Fruit fly (Drosophila melanogaster) whole organism, embryonic: ENCODE data around the gene CG6163.

Experiments
- B-H2 ChIP-seq: fragments of 200-800 bp; sonication (Bioruptor generic); optimal IDR thresholded peaks from 2 replicates; lab custom pipeline; 2018; ENCODE audit warnings: missing biosample characterization, mild to moderate bottlenecking, missing genetic modification characterization
- CG10321 ChIP-seq: fragments of 200-800 bp; sonication (Bioruptor generic); IDR thresholded peaks from 2 replicates; pipeline ENCODE4 v1.3.6; 2022; ENCODE audit warnings: missing biosample characterization, missing genetic modification characterization
- CG10366 ChIP-seq: fragments of 200-800 bp; sonication (Bioruptor generic); IDR thresholded peaks from 2 replicates; pipeline ENCODE4 v1.3.6; 2022; ENCODE audit warnings: missing biosample characterization, missing genetic modification characterization
- CG11456 ChIP-seq: fragments of 200-800 bp; sonication (Bioruptor generic); IDR thresholded peaks from 3 replicates; pipeline ENCODE4 v1.3.6; 2022; ENCODE audit warnings: missing biosample characterization, missing genetic modification characterization
- CG12104 ChIP-seq: fragments of 200-800 bp; sonication (Bioruptor generic); optimal IDR thresholded peaks from 3 replicates; lab custom pipeline; 2016; ENCODE audit warnings: missing biosample characterization, missing genetic modification characterization
- CG12219 ChIP-seq: fragments of 200-800 bp; sonication (Bioruptor generic); optimal IDR thresholded peaks from 3 replicates; lab custom pipeline; 2018; ENCODE audit warnings: missing biosample characterization, mild to moderate bottlenecking, missing genetic modification characterization
- CG12769 ChIP-seq: fragments of 200-800 bp; sonication (Bioruptor generic); optimal IDR thresholded peaks from 2 replicates; lab custom pipeline; 2019; ENCODE audit warnings: missing biosample characterization, mild to moderate bottlenecking, missing genetic modification characterization, moderate library complexity
- CG13296 ChIP-seq: fragments of 200-800 bp; sonication (Bioruptor generic); optimal IDR thresholded peaks from 3 replicates; lab custom pipeline; 2018; ENCODE audit warnings: missing biosample characterization, mild to moderate bottlenecking, missing genetic modification characterization
- CG14441 ChIP-seq: fragments of 200-800 bp; sonication (Bioruptor generic); IDR thresholded peaks from 2 replicates; pipeline ENCODE4 v1.3.6; 2022; ENCODE audit warnings: missing biosample characterization, missing genetic modification characterization
- CG17829 ChIP-seq: fragments of 200-800 bp; optimal IDR thresholded peaks from 2 replicates; lab custom pipeline; 2019; ENCODE audit warnings: missing biosample characterization, mild to moderate bottlenecking, missing genetic modification characterization, moderate library complexity
- CG1792 ChIP-seq: fragments of 200-800 bp; sonication (Bioruptor generic); optimal IDR thresholded peaks from 2 replicates; lab custom pipeline; 2016; ENCODE audit warnings: missing biosample characterization, missing genetic modification characterization
- CG18599 ChIP-seq: fragments of 200-800 bp; sonication (Bioruptor generic); optimal IDR thresholded peaks from 3 replicates; lab custom pipeline; 2017; ENCODE audit warnings: missing biosample characterization, missing genetic modification characterization, mild to moderate bottlenecking, moderate library complexity, missing genetic modification reagents
- CG2116 ChIP-seq: fragments of 200-800 bp; sonication (Bioruptor generic); optimal IDR thresholded peaks from 3 replicates; lab custom pipeline; 2018; ENCODE audit warnings: missing biosample characterization, mild to moderate bottlenecking, missing genetic modification characterization
- CG2202 ChIP-seq: fragments of 200-800 bp; sonication (Bioruptor generic); optimal IDR thresholded peaks from 2 replicates; lab custom pipeline; 2018; ENCODE audit warnings: missing biosample characterization, mild to moderate bottlenecking, missing genetic modification characterization
- CG3407 ChIP-seq: fragments of 200-800 bp; sonication (Bioruptor generic); optimal IDR thresholded peaks from 2 replicates; lab custom pipeline; 2018; ENCODE audit warnings: missing biosample characterization, mild to moderate bottlenecking, missing genetic modification characterization
- CG3726 ChIP-seq: fragments of 200-800 bp; sonication (Bioruptor generic); IDR thresholded peaks from 3 replicates; pipeline ENCODE4, ENCODE4 v1.3.6; 2022; ENCODE audit warnings: missing biosample characterization, missing genetic modification characterization
- CG4707 ChIP-seq: fragments of 200-800 bp; sonication (Bioruptor generic); optimal IDR thresholded peaks from 2 replicates; lab custom pipeline; 2018; ENCODE audit warnings: missing biosample characterization, mild to moderate bottlenecking, missing genetic modification characterization, moderate library complexity
- CG6791 ChIP-seq: fragments of 200-800 bp; sonication (Bioruptor generic); IDR thresholded peaks from 3 replicates; pipeline ENCODE4 v1.3.6; 2022; ENCODE audit warnings: missing biosample characterization, missing genetic modification characterization; ENCODE audit not compliant: partially characterized antibody
- CG7372 ChIP-seq: fragments of 200-800 bp; sonication (Bioruptor generic); IDR thresholded peaks from 2 replicates; pipeline ENCODE4 v1.3.6; 2022; ENCODE audit warnings: missing biosample characterization, missing genetic modification characterization
- CrebB ChIP-seq: fragments of 200-800 bp; sonication (Bioruptor generic); optimal IDR thresholded peaks from 3 replicates; lab custom pipeline; 2018; ENCODE audit warnings: missing biosample characterization, mild to moderate bottlenecking, missing genetic modification characterization
- Dad ChIP-seq: fragments of 200-800 bp; sonication (Bioruptor generic); optimal IDR thresholded peaks from 3 replicates; lab custom pipeline; 2016; ENCODE audit warnings: missing biosample characterization, missing genetic modification characterization
- HLHmδ ChIP-seq: fragments of 200-800 bp; sonication (Bioruptor generic); optimal IDR thresholded peaks from 2 replicates; lab custom pipeline; 2018; ENCODE audit warnings: missing biosample characterization, mild to moderate bottlenecking, missing genetic modification characterization, moderate library complexity
- Hmr ChIP-seq: fragments of 200-800 bp; sonication (Bioruptor generic); optimal IDR thresholded peaks from 3 replicates; lab custom pipeline; 2017; ENCODE audit warnings: mild to moderate bottlenecking, missing biosample characterization, missing genetic modification reagents, missing genetic modification characterization
- NC2β ChIP-seq: fragments of 200-800 bp; sonication (Bioruptor generic); optimal IDR thresholded peaks from 2 replicates; lab custom pipeline; 2016; ENCODE audit warnings: missing biosample characterization, missing genetic modification characterization
- Oaz ChIP-seq: fragments of 200-800 bp; sonication (Bioruptor generic); IDR thresholded peaks from 2 replicates; pipeline ENCODE4 v1.3.6; 2022; ENCODE audit warnings: missing biosample characterization, missing genetic modification characterization
- Oli ChIP-seq: fragments of 200-800 bp; sonication (Bioruptor generic); optimal IDR thresholded peaks from 2 replicates; lab custom pipeline; 2018; ENCODE audit warnings: missing biosample characterization, mild to moderate bottlenecking, missing genetic modification characterization, moderate library complexity
- Optix ChIP-seq: fragments of 200-800 bp; sonication (Bioruptor generic); IDR thresholded peaks from 3 replicates; pipeline ENCODE4 v1.3.6; 2022; ENCODE audit warnings: missing biosample characterization, missing genetic modification characterization
- Scr ChIP-seq: fragments of 200-800 bp; sonication (Bioruptor generic); IDR thresholded peaks from 2 replicates; pipeline ENCODE4 v1.3.6; 2022; ENCODE audit warnings: missing biosample characterization, missing genetic modification characterization; ENCODE audit not compliant: partially characterized antibody
- Sox100B ChIP-seq: fragments of 200-800 bp; sonication (Bioruptor generic); optimal IDR thresholded peaks from 3 replicates; lab custom pipeline; 2018; ENCODE audit warnings: missing biosample characterization, mild to moderate bottlenecking, missing genetic modification characterization
- ab ChIP-seq: fragments of 200-800 bp; sonication (Bioruptor generic); optimal IDR thresholded peaks from 2 replicates; lab custom pipeline; 2016; ENCODE audit warnings: missing biosample characterization, missing genetic modification characterization
- btn ChIP-seq: fragments of 200-800 bp; sonication (Bioruptor generic); optimal IDR thresholded peaks from 2 replicates; lab custom pipeline; 2016; ENCODE audit warnings: missing biosample characterization, missing genetic modification characterization
- chm ChIP-seq: fragments of 200-800 bp; sonication (Bioruptor generic); IDR thresholded peaks from 2 replicates; pipeline ENCODE4 v1.3.6; 2022; ENCODE audit warnings: missing biosample characterization, missing genetic modification characterization
- ci ChIP-seq: fragments of 200-800 bp; sonication (Bioruptor generic); IDR thresholded peaks from 3 replicates; pipeline ENCODE4 v1.3.6; 2022; ENCODE audit warnings: missing biosample characterization, missing genetic modification characterization
- fd3F ChIP-seq: fragments of 200-800 bp; sonication (Bioruptor generic); optimal IDR thresholded peaks from 2 replicates; lab custom pipeline; 2018; ENCODE audit warnings: missing biosample characterization, mild to moderate bottlenecking, missing genetic modification characterization, moderate library complexity
- gcm ChIP-seq: fragments of 200-800 bp; sonication (Bioruptor generic); optimal IDR thresholded peaks from 2 replicates; lab custom pipeline; 2019; ENCODE audit warnings: missing biosample characterization, mild to moderate bottlenecking, missing genetic modification characterization, moderate library complexity
- h ChIP-seq: fragments of >200 bp; optimal IDR thresholded peaks from 2 replicates; lab custom pipeline; 2017
- hkb ChIP-seq, 2 experiments: fragments of 200-800 bp in 1 of 2; fragments of >200 bp in 1 of 2; sonication (Bioruptor generic) in 1 of 2; IDR thresholded peaks in 1 of 2; optimal IDR thresholded peaks in 1 of 2; 2 replicates each; pipeline versions ENCODE4 v1.3.6 to Lab custom; 2017 to 2022; ENCODE audit warnings: missing biosample characterization in 1 of 2, missing genetic modification characterization in 1 of 2
- lbe ChIP-seq: fragments of 200-800 bp; sonication (Bioruptor generic); optimal IDR thresholded peaks from 2 replicates; lab custom pipeline; 2016; ENCODE audit warnings: missing biosample characterization, mild to moderate bottlenecking, missing genetic modification characterization
- mld ChIP-seq: fragments of 200-800 bp; sonication (Bioruptor generic); IDR thresholded peaks from 3 replicates; pipeline ENCODE4 v1.3.6; 2022; ENCODE audit warnings: missing biosample characterization, missing genetic modification characterization; ENCODE audit not compliant: partially characterized antibody
- peb ChIP-seq: fragments of 200-800 bp; sonication (Bioruptor generic); IDR thresholded peaks from 2 replicates; pipeline ENCODE4 v1.3.6; 2022; ENCODE audit warnings: missing biosample characterization, missing genetic modification characterization
- pita ChIP-seq: fragments of 200-800 bp; sonication (Bioruptor generic); optimal IDR thresholded peaks from 2 replicates; lab custom pipeline; 2017; ENCODE audit warnings: missing biosample characterization, mild to moderate bottlenecking, missing genetic modification characterization
- prd ChIP-seq, 3 experiments: fragments of >200 bp in 2 of 3; fragments of 200-800 bp in 1 of 3; sonication (Bioruptor generic) in 1 of 3; optimal IDR thresholded peaks in 2 of 3; IDR thresholded peaks in 1 of 3; 2 replicates in 2 of 3; 3 replicates in 1 of 3; pipeline versions ENCODE4 v1.3.6 to Lab custom; 2017 to 2022; ENCODE audit warnings: missing biosample characterization in 1 of 3, missing genetic modification characterization in 1 of 3
- repo ChIP-seq: fragments of 200-800 bp; sonication (Bioruptor generic); optimal IDR thresholded peaks from 2 replicates; lab custom pipeline; 2016; ENCODE audit warnings: missing biosample characterization, missing genetic modification characterization
- row ChIP-seq: fragments of 200-800 bp; sonication (Bioruptor generic); IDR thresholded peaks from 3 replicates; pipeline ENCODE4 v1.3.6; 2022; ENCODE audit warnings: missing biosample characterization, missing genetic modification characterization
- scrt ChIP-seq: fragments of 200-800 bp; sonication (Bioruptor generic); optimal IDR thresholded peaks from 2 replicates; lab custom pipeline; 2018; ENCODE audit warnings: missing biosample characterization, mild to moderate bottlenecking, missing genetic modification characterization, moderate library complexity
- slbo ChIP-seq: fragments of 200-800 bp; sonication (Bioruptor generic); IDR thresholded peaks from 2 replicates; pipeline ENCODE4 v1.3.6; 2022; ENCODE audit warnings: missing biosample characterization, missing genetic modification characterization
- trem ChIP-seq: fragments of 200-800 bp; optimal IDR thresholded peaks from 3 replicates; lab custom pipeline; 2019; ENCODE audit warnings: missing biosample characterization, mild to moderate bottlenecking, missing genetic modification characterization, moderate library complexity
- twi ChIP-seq: fragments of 200-800 bp; optimal IDR thresholded peaks from 2 replicates; lab custom pipeline; 2019; ENCODE audit warnings: missing biosample characterization, mild to moderate bottlenecking, missing genetic modification characterization, moderate library complexity
- zfh2 ChIP-seq: fragments of 200-800 bp; sonication (Bioruptor generic); optimal IDR thresholded peaks from 2 replicates; lab custom pipeline; 2016; ENCODE audit warnings: missing biosample characterization, missing genetic modification characterization

The CG6163 gene

dm6 chr3L:11328015-11328680 lies 36.5 kb downstream of the CG6163 start (continued):
- TF ChIP-seq CrebB (tag; lab: Kevin White, UChicago), result no peak
- TF ChIP-seq CG12219, result peak; percentile 4
- no peak for TF ChIP-seq chm (GFP tag; lab: Robert Waterston, UW)
- TF ChIP-seq gcm (GFP tag; lab: Kevin White, UChicago), result no peak
- TF ChIP-seq repo (GFP tag; lab: Kevin White, UChicago), result no peak
- TF ChIP-seq Optix, result no peak
- no peak for TF ChIP-seq CG2202 (tag; lab: Kevin White, UChicago)
- TF ChIP-seq HLHmδ (GFP tag; lab: Kevin White, UChicago), result no peak
- TF ChIP-seq btn (GFP tag; lab: Kevin White, UChicago), result no peak
- no peak for TF ChIP-seq CG11456 (GFP tag; lab: Robert Waterston, UW)
- TF ChIP-seq ab, result no peak
- no peak for TF ChIP-seq mld
- 0 out of 2 replicates have a peak, but pooled peaks have one; percentile 22 for TF ChIP-seq peb (GFP tag; lab: Robert Waterston, UW)
- TF ChIP-seq CG14441, result no peak
- TF ChIP-seq trem (tag; lab: Kevin White, UChicago), result peak; percentile 25
- TF ChIP-seq fd3F (GFP tag; lab: Kevin White, UChicago), result no peak
- TF ChIP-seq CG2116 (GFP tag; lab: Kevin White, UChicago), result no peak
- no peak for TF ChIP-seq hkb (optimal IDR thresholded peaks at IDR 0.05; lab: Kevin White, UChicago)
- TF ChIP-seq hkb (GFP tag; IDR thresholded peaks at IDR 0.05; lab: Robert Waterston, UW), result no peak
- no peak for TF ChIP-seq h (lab: Kevin White, UChicago)
- no peak for TF ChIP-seq CG13296 (GFP tag; lab: Kevin White, UChicago)
- TF ChIP-seq lbe, result no peak
- TF ChIP-seq CG12104, result no peak
- TF ChIP-seq B-H2 (GFP tag; lab: Kevin White, UChicago), result no peak
- TF ChIP-seq CG12769 (tag; lab: Kevin White, UChicago), result peak; percentile 84
- TF ChIP-seq Hmr (GFP tag; lab: Kevin White, UChicago), result no peak
- no peak for TF ChIP-seq CG3407 (GFP tag; lab: Kevin White, UChicago)
- TF ChIP-seq NC2β, result no peak
- peak; percentile 0 for TF ChIP-seq CG17829 (tag; lab: Kevin White, UChicago)
- TF ChIP-seq Sox100B (GFP tag; lab: Kevin White, UChicago), result peak; percentile 65
- 0 out of 3 replicates have a peak, but pooled peaks have one; percentile 36 for TF ChIP-seq ci (GFP tag; lab: Robert Waterston, UW)
- peak; percentile 60 for TF ChIP-seq row (GFP tag; lab: Robert Waterston, UW)
- no peak; the same call in 1 of the 2 replicates for TF ChIP-seq slbo (GFP tag; lab: Robert Waterston, UW)
- TF ChIP-seq zfh2 (GFP tag; lab: Kevin White, UChicago), result no peak
- no peak for TF ChIP-seq scrt (GFP tag; lab: Kevin White, UChicago)
- peak; percentile 40; the same call in 1 of the 2 replicates for TF ChIP-seq CG7372
- TF ChIP-seq twi (tag; lab: Kevin White, UChicago), result no peak
- TF ChIP-seq CG3726 (GFP tag; lab: Robert Waterston, UW), result no peak
- TF ChIP-seq Scr (GFP tag; lab: Robert Waterston, UW), result no peak
- no peak for TF ChIP-seq Dad (GFP tag; lab: Kevin White, UChicago)
- TF ChIP-seq CG4707 (GFP tag; lab: Kevin White, UChicago), result no peak
- TF ChIP-seq Oli (tag; lab: Kevin White, UChicago), result peak; percentile 2
- TF ChIP-seq pita (GFP tag; lab: Kevin White, UChicago), result no peak
- no peak for TF ChIP-seq Oaz
- no peak for TF ChIP-seq CG6791 (GFP tag; lab: Robert Waterston, UW)
- TF ChIP-seq CG10321 (GFP tag; lab: Robert Waterston, UW), result no peak
- TF ChIP-seq prd (optimal IDR thresholded peaks at IDR 0.05; lab: Kevin White, UChicago), result no peak
- TF ChIP-seq prd (GFP tag; IDR thresholded peaks at IDR 0.05; lab: Robert Waterston, UW), result peak; percentile 68
- peak; percentile 17; the same call in 1 of the 2 replicates for TF ChIP-seq CG10366 (GFP tag; lab: Robert Waterston, UW)
- TF ChIP-seq CG18599 (GFP tag; lab: Kevin White, UChicago), result peak; percentile 18
- no peak for TF ChIP-seq CG1792 (GFP tag; lab: Kevin White, UChicago)
